Fruit fly (Drosophila melanogaster) whole organism, adult: ENCODE measurements around the gene CG13614.

Experiments
- CG11617 ChIP-seq: fragments of 200-800 bp; sonication (Bioruptor generic); optimal IDR thresholded peaks from 2 replicates; lab custom pipeline; 2017; ENCODE audit warnings: mild to moderate bottlenecking, missing biosample characterization, missing genetic modification reagents, missing genetic modification characterization
- CG5204 ChIP-seq: fragments of 200-800 bp; sonication (Bioruptor generic); optimal IDR thresholded peaks from 2 replicates; lab custom pipeline; 2016; ENCODE audit warnings: missing biosample characterization, missing genetic modification characterization
- CG7101 ChIP-seq: fragments of 200-800 bp; sonication (Bioruptor generic); optimal IDR thresholded peaks from 2 replicates; lab custom pipeline; 2018; ENCODE audit warnings: missing biosample characterization, mild to moderate bottlenecking, missing genetic modification characterization, moderate library complexity
- Clk ChIP-seq: fragments of 200-800 bp; sonication (Bioruptor generic); optimal IDR thresholded peaks from 2 replicates; lab custom pipeline; 2017; ENCODE audit warnings: missing biosample characterization, missing genetic modification characterization
- Crg-1 ChIP-seq: fragments of 200-800 bp; sonication (Bioruptor generic); optimal IDR thresholded peaks from 2 replicates; lab custom pipeline; 2016; ENCODE audit warnings: missing biosample characterization, missing genetic modification characterization
- Hr96 ChIP-seq: fragments of 200-800 bp; sonication (Bioruptor generic); optimal IDR thresholded peaks from 2 replicates; lab custom pipeline; 2016; ENCODE audit warnings: missing biosample characterization, missing genetic modification characterization
- cnc ChIP-seq, 2 experiments: fragments of >200 bp; optimal IDR thresholded peaks; 2 replicates each; lab custom pipeline; 2017
- kay ChIP-seq: fragments of 200-800 bp; sonication (Bioruptor generic); peaks from one replicate; lab custom pipeline; 2016; ENCODE audit warnings: missing biosample characterization, missing genetic modification characterization, borderline replicate concordance
- ovo ChIP-seq: fragments of 200-800 bp; sonication (Bioruptor generic); optimal IDR thresholded peaks from 2 replicates; lab custom pipeline; 2016; ENCODE audit warnings: missing biosample characterization, missing genetic modification characterization
- tj ChIP-seq: fragments of 200-800 bp; sonication (Bioruptor generic); optimal IDR thresholded peaks from 3 replicates; lab custom pipeline; 2017; ENCODE audit warnings: missing biosample characterization, mild to moderate bottlenecking, missing genetic modification characterization, moderate library complexity
- toe ChIP-seq: fragments of 200-800 bp; sonication (Bioruptor generic); optimal IDR thresholded peaks from 2 replicates; lab custom pipeline; 2016; ENCODE audit warnings: missing biosample characterization, missing genetic modification characterization

DNA sequence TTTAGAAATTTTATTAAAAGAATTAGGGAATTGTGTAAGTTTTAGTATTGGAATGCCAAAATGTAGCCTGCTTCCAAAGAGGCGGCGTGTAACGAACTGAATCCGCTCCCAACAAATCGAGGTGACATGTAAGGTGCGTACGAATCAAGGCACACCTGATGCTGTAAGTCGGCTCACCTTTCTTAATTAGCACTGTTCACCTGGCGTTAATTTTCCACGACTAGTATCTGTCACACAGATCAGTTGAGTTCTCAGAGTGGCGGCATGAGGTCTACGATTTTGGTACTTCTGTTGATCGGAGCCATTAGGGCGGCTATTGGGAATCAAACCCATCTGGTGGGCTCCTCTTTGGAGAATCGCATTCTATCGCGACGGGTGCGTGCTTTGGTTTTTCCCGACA, 7.8 kb upstream of the CG13614 start, which contains the start of the genes CG5762 and CG33339:
- TF ChIP-seq cnc (optimal IDR thresholded peaks at IDR 0.05; lab: Kevin White, UChicago) (no peak), CG5204 (no peak), kay (GFP tag; lab: Kevin White, UChicago) (no peak), Clk (GFP tag; lab: Kevin White, UChicago) (no peak), tj (GFP tag; lab: Kevin White, UChicago) (no peak), Hr96 (GFP tag; lab: Kevin White, UChicago) (no peak), ovo (GFP tag; lab: Kevin White, UChicago) (no peak), CG7101 (tag; lab: Kevin White, UChicago) (no peak), CG11617 (GFP tag; lab: Kevin White, UChicago) (no peak), Crg-1 (GFP tag; lab: Kevin White, UChicago) (no peak), toe (GFP tag; lab: Kevin White, UChicago) (no peak)
